Fruit fly (Drosophila melanogaster) whole organism, embryonic: ENCODE results near the gene Fur2.
A peak's percentile ranks its signal among the peaks of the same experiment; 100 is the strongest.

Experiments used
- CG10274 ChIP-seq: fragments of 200-800 bp; sonication (Bioruptor generic); optimal IDR thresholded peaks from 3 replicates; lab custom pipeline; 2017; ENCODE audit warnings: missing biosample characterization, mild to moderate bottlenecking, missing genetic modification characterization
- CG11560 ChIP-seq: fragments of 200-800 bp; sonication (Bioruptor generic); IDR thresholded peaks from 3 replicates; pipeline ENCODE4 v1.3.6; 2022; ENCODE audit warnings: missing biosample characterization, missing genetic modification characterization
- CG12769 ChIP-seq: fragments of 200-800 bp; sonication (Bioruptor generic); optimal IDR thresholded peaks from 2 replicates; lab custom pipeline; 2019; ENCODE audit warnings: missing biosample characterization, mild to moderate bottlenecking, missing genetic modification characterization, moderate library complexity
- CG13296 ChIP-seq: fragments of 200-800 bp; sonication (Bioruptor generic); optimal IDR thresholded peaks from 3 replicates; lab custom pipeline; 2018; ENCODE audit warnings: missing biosample characterization, mild to moderate bottlenecking, missing genetic modification characterization
- CG1832 ChIP-seq: fragments of 200-800 bp; sonication (Bioruptor generic); optimal IDR thresholded peaks from 2 replicates; lab custom pipeline; 2017; ENCODE audit warnings: missing biosample characterization, mild to moderate bottlenecking, missing genetic modification characterization, inconsistent platforms
- CG2120 ChIP-seq: fragments of 200-800 bp; sonication (Bioruptor generic); optimal IDR thresholded peaks from 3 replicates; lab custom pipeline; 2016; ENCODE audit warnings: missing biosample characterization, missing genetic modification characterization
- CG30020 ChIP-seq: fragments of 200-800 bp; optimal IDR thresholded peaks from 2 replicates; lab custom pipeline; 2019; ENCODE audit warnings: missing biosample characterization, mild to moderate bottlenecking, missing genetic modification characterization, moderate library complexity
- CG30403 ChIP-seq: fragments of 200-800 bp; sonication (Bioruptor generic); optimal IDR thresholded peaks from 3 replicates; lab custom pipeline; 2016; ENCODE audit warnings: missing biosample characterization, missing genetic modification characterization
- CG3407 ChIP-seq: fragments of 200-800 bp; sonication (Bioruptor generic); optimal IDR thresholded peaks from 2 replicates; lab custom pipeline; 2018; ENCODE audit warnings: missing biosample characterization, mild to moderate bottlenecking, missing genetic modification characterization
- CG34422 ChIP-seq: fragments of 200-800 bp; sonication (Bioruptor generic); IDR thresholded peaks from 3 replicates; pipeline ENCODE4 v1.3.6; 2022; ENCODE audit warnings: missing biosample characterization, missing genetic modification characterization
- CG4328 ChIP-seq: fragments of 200-800 bp; sonication (Bioruptor generic); optimal IDR thresholded peaks from 3 replicates; lab custom pipeline; 2017; ENCODE audit warnings: missing biosample characterization, missing genetic modification reagents, missing genetic modification characterization
- CG4424 ChIP-seq: fragments of 200-800 bp; sonication (Bioruptor generic); optimal IDR thresholded peaks from 3 replicates; lab custom pipeline; 2016; ENCODE audit warnings: missing biosample characterization, missing genetic modification characterization
- CG6254 ChIP-seq: fragments of 200-800 bp; sonication (Bioruptor generic); optimal IDR thresholded peaks from 3 replicates; lab custom pipeline; 2017; ENCODE audit warnings: mild to moderate bottlenecking, missing biosample characterization, missing genetic modification reagents, missing genetic modification characterization
- CG6683 ChIP-seq: fragments of 200-800 bp; sonication (Bioruptor generic); optimal IDR thresholded peaks from 2 replicates; lab custom pipeline; 2017; ENCODE audit warnings: missing biosample characterization, mild to moderate bottlenecking, missing genetic modification characterization, missing genetic modification reagents
- CG6765 ChIP-seq: fragments of 200-800 bp; sonication (Bioruptor generic); optimal IDR thresholded peaks from 3 replicates; lab custom pipeline; 2017; ENCODE audit warnings: missing biosample characterization, mild to moderate bottlenecking, missing genetic modification characterization
- CG7556 ChIP-seq: fragments of 200-800 bp; sonication (Bioruptor generic); optimal IDR thresholded peaks from 2 replicates; lab custom pipeline; 2017; ENCODE audit warnings: missing biosample characterization, mild to moderate bottlenecking, missing genetic modification characterization
- CG8388 ChIP-seq: fragments of 200-800 bp; sonication (Bioruptor generic); optimal IDR thresholded peaks from 2 replicates; lab custom pipeline; 2019; ENCODE audit warnings: missing biosample characterization, mild to moderate bottlenecking, missing genetic modification characterization, moderate library complexity
- CG8478 ChIP-seq: fragments of >200 bp; optimal IDR thresholded peaks from 2 replicates; lab custom pipeline; 2018
- CG9727 ChIP-seq: fragments of 200-800 bp; sonication (Bioruptor generic); optimal IDR thresholded peaks from 3 replicates; lab custom pipeline; 2017; ENCODE audit warnings: missing biosample characterization, mild to moderate bottlenecking, missing genetic modification characterization
- CTCF ChIP-seq: fragments of 200-800 bp; sonication (Bioruptor generic); optimal IDR thresholded peaks from 2 replicates; lab custom pipeline; 2017; ENCODE audit warnings: missing biosample characterization, mild to moderate bottlenecking, missing genetic modification characterization, moderate library complexity
- Camta ChIP-seq: fragments of 200-800 bp; sonication (Bioruptor generic); optimal IDR thresholded peaks from 2 replicates; lab custom pipeline; 2016; ENCODE audit warnings: missing biosample characterization, missing genetic modification characterization
- CoRest ChIP-seq: fragments of 200-800 bp; sonication (Bioruptor generic); optimal IDR thresholded peaks from 3 replicates; lab custom pipeline; 2018; ENCODE audit warnings: missing biosample characterization, mild to moderate bottlenecking, missing genetic modification characterization, moderate library complexity
- Dfd ChIP-seq, 2 experiments: fragments of >200 bp; optimal IDR thresholded peaks; 2 replicates each; lab custom pipeline; 2017; ENCODE audit warnings: missing biosample characterization in 2 of 2, missing genetic modification characterization in 2 of 2
- E2f2 ChIP-seq: fragments of 200-800 bp; sonication (Bioruptor generic); IDR thresholded peaks from 2 replicates; pipeline ENCODE4 v1.3.6; 2022; ENCODE audit warnings: missing biosample characterization, missing genetic modification characterization
- Hsf ChIP-seq: fragments of 200-800 bp; sonication (Bioruptor generic); optimal IDR thresholded peaks from 3 replicates; lab custom pipeline; 2016; ENCODE audit warnings: missing biosample characterization, missing genetic modification characterization
- MBD-R2 ChIP-seq: fragments of 200-800 bp; sonication (Bioruptor generic); IDR thresholded peaks from 2 replicates; pipeline ENCODE4 v1.3.6; 2022; ENCODE audit warnings: missing biosample characterization, missing genetic modification characterization
- Max ChIP-seq: fragments of 200-800 bp; sonication (Bioruptor generic); optimal IDR thresholded peaks from 2 replicates; lab custom pipeline; 2016; ENCODE audit warnings: missing biosample characterization, mild to moderate bottlenecking, missing genetic modification characterization
- Med ChIP-seq: fragments of 200-800 bp; sonication (Bioruptor generic); peaks from one replicate; lab custom pipeline; 2016; ENCODE audit warnings: missing biosample characterization, missing genetic modification characterization, mild to moderate bottlenecking, inconsistent platforms, moderate library complexity
- Optix ChIP-seq: fragments of 200-800 bp; sonication (Bioruptor generic); IDR thresholded peaks from 3 replicates; pipeline ENCODE4 v1.3.6; 2022; ENCODE audit warnings: missing biosample characterization, missing genetic modification characterization
- Poxn ChIP-seq: fragments of 200-800 bp; sonication (Bioruptor generic); IDR thresholded peaks from 2 replicates; pipeline ENCODE4 v1.3.6; 2022; ENCODE audit warnings: missing biosample characterization, missing genetic modification characterization
- Ssrp ChIP-seq: fragments of 200-800 bp; sonication (Bioruptor generic); optimal IDR thresholded peaks from 2 replicates; lab custom pipeline; 2018; ENCODE audit warnings: missing biosample characterization, mild to moderate bottlenecking, missing genetic modification characterization, moderate library complexity
- Stat92E ChIP-seq, 3 experiments: fragments of >200 bp in 2 of 3; fragments of 200-800 bp in 1 of 3; sonication (Bioruptor generic) in 1 of 3; optimal IDR thresholded peaks; 2 replicates each; lab custom pipeline; 2017 to 2019; ENCODE audit warnings: missing biosample characterization in 3 of 3, missing genetic modification characterization in 3 of 3, mild to moderate bottlenecking in 1 of 3, moderate library complexity in 1 of 3
- Usf ChIP-seq: fragments of 200-800 bp; sonication (Bioruptor generic); optimal IDR thresholded peaks from 2 replicates; lab custom pipeline; 2017; ENCODE audit warnings: missing genotype, missing biosample characterization, missing genetic modification characterization
- YL-1 ChIP-seq: fragments of 200-800 bp; sonication (Bioruptor generic); optimal IDR thresholded peaks from 3 replicates; lab custom pipeline; 2017; ENCODE audit warnings: missing biosample characterization, mild to moderate bottlenecking, missing genetic modification characterization
- ap ChIP-seq: fragments of 200-800 bp; sonication (Bioruptor generic); IDR thresholded peaks from 2 replicates; pipeline ENCODE4 v1.3.6; 2022; ENCODE audit warnings: missing biosample characterization, missing genetic modification characterization
- bigmax ChIP-seq: fragments of 200-800 bp; sonication (Bioruptor generic); optimal IDR thresholded peaks from 2 replicates; lab custom pipeline; 2018; ENCODE audit warnings: missing biosample characterization, mild to moderate bottlenecking, missing genetic modification characterization
- en ChIP-seq: fragments of 200-800 bp; sonication (Bioruptor generic); optimal IDR thresholded peaks from 2 replicates; lab custom pipeline; 2016; ENCODE audit warnings: missing biosample characterization, missing genetic modification characterization
- fru ChIP-seq: fragments of >200 bp; optimal IDR thresholded peaks from 2 replicates; lab custom pipeline; 2017
- grau ChIP-seq: fragments of 200-800 bp; optimal IDR thresholded peaks from 3 replicates; lab custom pipeline; 2019; ENCODE audit warnings: missing biosample characterization, mild to moderate bottlenecking, missing genetic modification characterization, moderate library complexity
- ind ChIP-seq: fragments of 200-800 bp; sonication (Bioruptor generic); optimal IDR thresholded peaks from 3 replicates; lab custom pipeline; 2016; ENCODE audit warnings: missing biosample characterization, missing genetic modification characterization
- ken ChIP-seq: fragments of 200-800 bp; sonication (Bioruptor generic); IDR thresholded peaks from 3 replicates; pipeline ENCODE4 v1.3.6; 2022; ENCODE audit warnings: missing biosample characterization, missing genetic modification characterization
- knrl ChIP-seq: fragments of 200-800 bp; sonication (Bioruptor generic); IDR thresholded peaks from 3 replicates; pipeline ENCODE4 v1.3.6; 2022; ENCODE audit warnings: missing biosample characterization, missing genetic modification characterization; ENCODE audit not compliant: partially characterized antibody
- lilli ChIP-seq: fragments of 200-800 bp; sonication (Bioruptor generic); optimal IDR thresholded peaks from 3 replicates; lab custom pipeline; 2016; ENCODE audit warnings: missing biosample characterization, missing genetic modification characterization
- mirr ChIP-seq: fragments of 200-800 bp; sonication (Bioruptor generic); optimal IDR thresholded peaks from 3 replicates; lab custom pipeline; 2018; ENCODE audit warnings: missing biosample characterization, mild to moderate bottlenecking, missing genetic modification characterization
- nerfin-2 ChIP-seq: fragments of 200-800 bp; sonication (Bioruptor generic); IDR thresholded peaks from 2 replicates; pipeline ENCODE4 v1.3.6; 2022; ENCODE audit warnings: missing biosample characterization, missing genetic modification characterization; ENCODE audit not compliant: partially characterized antibody
- pb ChIP-seq: fragments of 200-800 bp; sonication (Bioruptor generic); optimal IDR thresholded peaks from 3 replicates; lab custom pipeline; 2016; ENCODE audit warnings: missing biosample characterization, missing genetic modification characterization
- sens-2 ChIP-seq: fragments of 200-800 bp; sonication (Bioruptor generic); IDR thresholded peaks from 2 replicates; pipeline ENCODE4 v1.3.6; 2022; ENCODE audit warnings: missing biosample characterization, missing genetic modification characterization
- tll ChIP-seq, 2 experiments: fragments of 200-800 bp in 1 of 2; fragments of >200 bp in 1 of 2; sonication (Bioruptor generic) in 1 of 2; optimal IDR thresholded peaks; 2 replicates each; lab custom pipeline; 2017 to 2019; ENCODE audit warnings: missing biosample characterization in 2 of 2, missing genetic modification characterization in 2 of 2, mild to moderate bottlenecking in 1 of 2, moderate library complexity in 1 of 2
- tna ChIP-seq: fragments of 200-800 bp; sonication (Bioruptor generic); IDR thresholded peaks from 2 replicates; pipeline ENCODE4 v1.3.6; 2022; ENCODE audit warnings: missing biosample characterization, missing genetic modification characterization; ENCODE audit not compliant: partially characterized antibody
- vnd ChIP-seq: fragments of 200-800 bp; sonication (Bioruptor generic); IDR thresholded peaks from 3 replicates; pipeline ENCODE4 v1.3.6; 2022; ENCODE audit warnings: missing biosample characterization, missing genetic modification characterization; ENCODE audit not compliant: partially characterized antibody
- zen2 ChIP-seq: fragments of 200-800 bp; sonication (Bioruptor generic); IDR thresholded peaks from 3 replicates; pipeline ENCODE4 v1.3.6; 2022; ENCODE audit warnings: missing biosample characterization, missing genetic modification characterization; ENCODE audit not compliant: partially characterized antibody
- zfh2 ChIP-seq: fragments of 200-800 bp; sonication (Bioruptor generic); optimal IDR thresholded peaks from 2 replicates; lab custom pipeline; 2016; ENCODE audit warnings: missing biosample characterization, missing genetic modification characterization

Gene Fur2

dm6 chrX:16391397-16391796 lies 18.5 kb downstream of the Fur2 start, which contains the start of the genes TH1 and mei-41 (continued):
- TF ChIP-seq nerfin-2 (GFP tag; lab: Robert Waterston, UW) (no peak), MBD-R2 (peak; percentile 95), CG8478 (no peak), CTCF (GFP tag; lab: Kevin White, UChicago) (peak; percentile 6), CG6683 (peak; percentile 54), lilli (GFP tag; lab: Kevin White, UChicago) (no peak), fru (lab: Kevin White, UChicago) (no peak), CG34422 (GFP tag; lab: Robert Waterston, UW) (peak; percentile 98), E2f2 (GFP tag; lab: Robert Waterston, UW) (peak; percentile 76), CG10274 (peak; percentile 19), CG8388 (GFP tag; lab: Kevin White, UChicago) (peak; percentile 84), CG30403 (GFP tag; lab: Kevin White, UChicago) (peak; percentile 90), Med (peak; percentile 91), Stat92E (GFP tag; optimal IDR thresholded peaks at IDR 0.05; lab: Kevin White, UChicago) (no peak), CG3407 (peak; percentile 74), CG1832 (no peak), en (GFP tag; lab: Kevin White, UChicago) (no peak), zfh2 (peak; percentile 60), Max (GFP tag; lab: Kevin White, UChicago) (peak; percentile 79), CG4328 (GFP tag; lab: Kevin White, UChicago) (peak; percentile 64), mirr (GFP tag; lab: Kevin White, UChicago) (no peak), CG13296 (GFP tag; lab: Kevin White, UChicago) (no peak), CG9727 (GFP tag; lab: Kevin White, UChicago) (peak; percentile 91), ap (GFP tag; lab: Robert Waterston, UW) (peak; percentile 92), CG12769 (tag; lab: Kevin White, UChicago) (no peak), vnd (GFP tag; lab: Robert Waterston, UW) (peak; percentile 48; the same call in 1 of the 3 replicates), Optix (GFP tag; lab: Robert Waterston, UW) (peak; percentile 90), Ssrp (tag; lab: Kevin White, UChicago) (peak; percentile 93), CG30020 (peak; percentile 97), bigmax (GFP tag; lab: Kevin White, UChicago) (peak; percentile 13), CG7556 (GFP tag; lab: Kevin White, UChicago) (no peak), tll (GFP tag; optimal IDR thresholded peaks at IDR 0.05; lab: Kevin White, UChicago) (peak in 1 of 2 experiments; percentile 56), CG2120 (peak; percentile 80), CoRest (peak; percentile 96), Usf (GFP tag; lab: Kevin White, UChicago) (peak; percentile 86), ind (peak; percentile 85), tna (GFP tag; lab: Robert Waterston, UW) (no peak), Camta (GFP tag; lab: Kevin White, UChicago) (peak; percentile 41), Hsf (peak; percentile 58), sens-2 (GFP tag; lab: Robert Waterston, UW) (peak; percentile 84), ken (GFP tag; lab: Robert Waterston, UW) (peak; percentile 96), CG4424 (GFP tag; lab: Kevin White, UChicago) (peak; percentile 76), YL-1 (peak; percentile 75), CG6765 (GFP tag; lab: Kevin White, UChicago) (peak; percentile 19), Poxn (GFP tag; lab: Robert Waterston, UW) (peak; percentile 56; the same call in 1 of the 2 replicates), CG6254 (GFP tag; lab: Kevin White, UChicago) (no peak), knrl (GFP tag; lab: Robert Waterston, UW) (peak; percentile 70), zen2 (GFP tag; lab: Robert Waterston, UW) (no peak), grau (peak; percentile 90), Dfd (GFP tag; optimal IDR thresholded peaks at IDR 0.05; lab: Kevin White, UChicago) (peak in 1 of 2 experiments; percentile 46), CG11560 (tag; lab: Robert Waterston, UW) (peak; percentile 89), pb (GFP tag; lab: Kevin White, UChicago) (no peak)
